Fruit fly (Drosophila melanogaster): ENCODE measurements around the gene Hk.
A peak's percentile ranks its signal among the peaks of the same experiment; 100 is the strongest.

Hk gene

dm6 chrX:10250659-10251058 lies 12.6 kb downstream of the Hk start (continued):
- 0 out of 2 replicates have a peak, but pooled peaks have one; percentile 25 for TF ChIP-seq CG9215 (GFP tag; IDR thresholded peaks at IDR 0.05)
- TF ChIP-seq HLH54F (GFP tag; optimal IDR thresholded peaks at IDR 0.05): no peak
- no peak for TF ChIP-seq gsb (GFP tag; IDR thresholded peaks at IDR 0.05)
- no peak for TF ChIP-seq sc (optimal IDR thresholded peaks at IDR 0.05)
- no peak for TF ChIP-seq sc (GFP tag; optimal IDR thresholded peaks at IDR 0.05)
- no peak for TF ChIP-seq stwl (tag; optimal IDR thresholded peaks at IDR 0.05)
- no peak for TF ChIP-seq C15 (GFP tag; IDR thresholded peaks at IDR 0.05)
- TF ChIP-seq pita (GFP tag; optimal IDR thresholded peaks at IDR 0.05): no peak
- peak; percentile 16 for TF ChIP-seq CoRest (tag; optimal IDR thresholded peaks at IDR 0.05)
- TF ChIP-seq CG11695 (GFP tag; IDR thresholded peaks at IDR 0.05): no peak
- no peak for TF ChIP-seq gcm2 (GFP tag; optimal IDR thresholded peaks at IDR 0.05)
- TF ChIP-seq Ravus (GFP tag; IDR thresholded peaks at IDR 0.05): no peak
- TF ChIP-seq CG10654 (GFP tag; optimal IDR thresholded peaks at IDR 0.05): no peak
- TF ChIP-seq CG3838 (GFP tag; optimal IDR thresholded peaks at IDR 0.05): no peak
- TF ChIP-seq CG7928 (GFP tag; optimal IDR thresholded peaks at IDR 0.05): no peak
- TF ChIP-seq CG12155 (GFP tag; optimal IDR thresholded peaks at IDR 0.05): no peak
- TF ChIP-seq CG9609 (GFP tag; optimal IDR thresholded peaks at IDR 0.05): no peak
- peak; percentile 30; the same call in 1 of the 2 replicates for TF ChIP-seq Drgx (GFP tag; IDR thresholded peaks at IDR 0.05)
- no peak for TF ChIP-seq CG17802 (tag; optimal IDR thresholded peaks at IDR 0.05)
- TF ChIP-seq disco-r (GFP tag; optimal IDR thresholded peaks at IDR 0.05): no peak
- TF ChIP-seq CG6791 (GFP tag; IDR thresholded peaks at IDR 0.05; ENCODE audit: partially characterized antibody): no peak
- no peak for TF ChIP-seq unc-4 (GFP tag; IDR thresholded peaks at IDR 0.05; ENCODE audit: partially characterized antibody)
- TF ChIP-seq CG10321 (GFP tag; IDR thresholded peaks at IDR 0.05): no peak
- no peak for TF ChIP-seq CG1024 (GFP tag; IDR thresholded peaks at IDR 0.05)
- no peak for TF ChIP-seq CG10565 (GFP tag; optimal IDR thresholded peaks at IDR 0.05)
- TF ChIP-seq sima (GFP tag; optimal IDR thresholded peaks at IDR 0.05): no peak
- TF ChIP-seq Sry-β (GFP tag; optimal IDR thresholded peaks at IDR 0.05): no peak
- TF ChIP-seq CG4854 (GFP tag; optimal IDR thresholded peaks at IDR 0.05): no peak
- peak; percentile 72 for TF ChIP-seq CG2120 (GFP tag; optimal IDR thresholded peaks at IDR 0.05)
- TF ChIP-seq Dip3 (GFP tag; optimal IDR thresholded peaks at IDR 0.05): peak; percentile 15
- no peak for TF ChIP-seq D (optimal IDR thresholded peaks at IDR 0.05)
- TF ChIP-seq D (GFP tag; optimal IDR thresholded peaks at IDR 0.05): no peak
- TF ChIP-seq CG32532 (GFP tag; IDR thresholded peaks at IDR 0.05): peak; percentile 26; the same call in 1 of the 2 replicates
- no peak for TF ChIP-seq Mad (GFP tag; optimal IDR thresholded peaks at IDR 0.05)
- TF ChIP-seq btn (GFP tag; optimal IDR thresholded peaks at IDR 0.05): no peak
- no peak for TF ChIP-seq bab2 (GFP tag; optimal IDR thresholded peaks at IDR 0.05)
- TF ChIP-seq nerfin-1 (tag; optimal IDR thresholded peaks at IDR 0.05): no peak
- no peak for TF ChIP-seq Hmx (GFP tag; optimal IDR thresholded peaks at IDR 0.05)
- no peak for TF ChIP-seq ssp (GFP tag; IDR thresholded peaks at IDR 0.05)
- TF ChIP-seq wdn (GFP tag; IDR thresholded peaks at IDR 0.05): no peak
- TF ChIP-seq CG15269 (tag; optimal IDR thresholded peaks at IDR 0.05): peak; percentile 33
- TF ChIP-seq D19B (GFP tag; optimal IDR thresholded peaks at IDR 0.05): peak; percentile 54
- no peak for TF ChIP-seq CG17912 (GFP tag; optimal IDR thresholded peaks at IDR 0.05)
- TF ChIP-seq CG7839 (tag; optimal IDR thresholded peaks at IDR 0.05): no peak
- no peak for TF ChIP-seq shn (GFP tag; optimal IDR thresholded peaks at IDR 0.05)
- TF ChIP-seq toy (GFP tag; IDR thresholded peaks at IDR 0.05): no peak
- TF ChIP-seq dpn (GFP tag; optimal IDR thresholded peaks at IDR 0.05): peak in 1 of 2 experiments; percentile 2
- peak; percentile 45; the same call in 2 of the 3 replicates for TF ChIP-seq dysf (GFP tag; IDR thresholded peaks at IDR 0.05)
- TF ChIP-seq CG7786 (GFP tag; optimal IDR thresholded peaks at IDR 0.05): no peak
- TF ChIP-seq vnd (GFP tag; IDR thresholded peaks at IDR 0.05; ENCODE audit: partially characterized antibody): no peak
- no peak for TF ChIP-seq Dek (tag; optimal IDR thresholded peaks at IDR 0.05)
- no peak for TF ChIP-seq CG10431 (GFP tag; optimal IDR thresholded peaks at IDR 0.05)
- TF ChIP-seq CG11398 (GFP tag; optimal IDR thresholded peaks at IDR 0.05): no peak

All from whole organism, embryonic.